Fruit fly (Drosophila melanogaster): ENCODE results near the gene Pp4-19C.

Gene Pp4-19C

dm6 chrX:20413481-20413880, 10.3 kb downstream of the Pp4-19C start, which contains the start of gene CG15459:
Gene CG15459, minus strand, starts transcription at chrX:20413581.
- TF ChIP-seq sv (GFP tag; optimal IDR thresholded peaks at IDR 0.05) (no peak), woc (GFP tag; optimal IDR thresholded peaks at IDR 0.05) (no peak), pan (optimal IDR thresholded peaks at IDR 0.05) (no peak), OdsH (GFP tag; optimal IDR thresholded peaks at IDR 0.05) (no peak)

dm6 chrX:20411635-20412034, 12.2 kb downstream of the Pp4-19C start:
- TF ChIP-seq Hr78 (GFP tag; optimal IDR thresholded peaks at IDR 0.05) = no peak
- no peak for TF ChIP-seq Hnf4 (GFP tag; optimal IDR thresholded peaks at IDR 0.05)
- no peak for TF ChIP-seq lola (GFP tag; optimal IDR thresholded peaks at IDR 0.05)

DNA sequence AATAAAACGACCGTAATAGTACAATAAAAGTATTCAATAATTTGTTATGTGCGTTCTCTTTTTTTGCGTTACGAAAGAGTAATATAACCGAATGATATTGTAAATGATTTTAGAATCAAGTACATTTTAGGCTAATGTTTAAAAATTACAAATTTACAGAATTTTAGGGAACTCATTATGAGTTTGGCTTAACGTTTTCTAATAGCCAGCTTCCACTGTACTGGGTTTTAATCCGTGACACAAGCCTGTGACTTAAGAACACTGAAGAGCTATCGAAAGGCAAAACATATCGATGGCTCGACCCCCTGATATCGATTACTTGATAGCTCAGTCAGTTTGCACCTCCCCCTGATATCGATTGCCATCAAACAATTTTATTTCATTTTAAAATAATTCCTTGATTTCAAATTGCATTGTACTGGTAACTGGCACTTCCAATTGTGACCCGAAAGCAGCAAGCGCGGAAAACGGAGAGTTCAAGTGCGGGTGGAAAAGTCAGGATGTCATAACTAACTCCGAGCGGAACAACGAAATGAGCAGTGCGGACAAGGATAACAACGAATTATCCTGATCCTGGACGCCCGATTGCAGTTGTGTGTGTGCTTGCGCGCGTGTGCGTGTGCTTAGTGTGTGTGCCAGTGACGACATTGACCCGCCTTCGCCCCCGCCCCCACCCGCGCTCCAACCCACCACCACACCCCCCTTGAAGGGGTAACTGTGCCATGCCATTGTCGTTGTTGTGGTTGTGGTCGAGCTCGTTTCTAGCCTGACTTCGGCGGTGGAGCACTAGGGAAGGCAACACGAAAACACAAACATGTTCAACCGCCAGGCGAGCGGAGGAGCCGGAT, 29.5 kb downstream of the Pp4-19C start, which contains the start of gene HERC2:
TSS of gene HERC2 (plus strand) at position 330 of the 848 bp plus-strand sequence.
- TF ChIP-seq jim (GFP tag; optimal IDR thresholded peaks at IDR 0.05) (no peak), rgr (GFP tag; optimal IDR thresholded peaks at IDR 0.05) (no peak), woc (GFP tag; optimal IDR thresholded peaks at IDR 0.05) (peak; percentile 68), Hnf4 (GFP tag; optimal IDR thresholded peaks at IDR 0.05) (no peak), pan (optimal IDR thresholded peaks at IDR 0.05) (no peak), Hr83 (GFP tag; optimal IDR thresholded peaks at IDR 0.05; ENCODE audit: poor library complexity, severe bottlenecking) (peak; percentile 2), foxo (GFP tag; optimal IDR thresholded peaks at IDR 0.05) (peak in 1 of 2 experiments; percentile 52), Sp1 (GFP tag; optimal IDR thresholded peaks at IDR 0.05) (peak; percentile 20), sv (GFP tag; optimal IDR thresholded peaks at IDR 0.05) (no peak), usp (GFP tag; optimal IDR thresholded peaks at IDR 0.05) (no peak), ey (GFP tag; optimal IDR thresholded peaks at IDR 0.05) (peak; percentile 51), Jra (GFP tag; optimal IDR thresholded peaks at IDR 0.05) (no peak), HLH106 (tag; optimal IDR thresholded peaks at IDR 0.05) (peak; percentile 68), psq (GFP tag; optimal IDR thresholded peaks at IDR 0.05) (peak; percentile 28), Rel (GFP tag; optimal IDR thresholded peaks at IDR 0.05) (no peak), Rel (tag; optimal IDR thresholded peaks at IDR 0.05) (no peak), fru (GFP tag; optimal IDR thresholded peaks at IDR 0.05) (peak; percentile 21), dl (GFP tag; optimal IDR thresholded peaks at IDR 0.05; ENCODE audit: insufficient read depth in 1 of 2, partially characterized antibody in 2 of 2) (no peak), h (GFP tag; optimal IDR thresholded peaks at IDR 0.05) (peak; percentile 40), CrebA (GFP tag; optimal IDR thresholded peaks at IDR 0.05; ENCODE audit: borderline replicate concordance) (no peak)

dm6 chrX:20393580-20393979, 30.2 kb downstream of the Pp4-19C start, which contains the start of gene Syx16:
Gene Syx16, minus strand, starts transcription at chrX:20393751.
- TF ChIP-seq GATAd (GFP tag; optimal IDR thresholded peaks at IDR 0.05) (no peak), tai (GFP tag; optimal IDR thresholded peaks at IDR 0.05) (no peak), dl (GFP tag; optimal IDR thresholded peaks at IDR 0.05; ENCODE audit: insufficient read depth in 1 of 2, partially characterized antibody in 2 of 2) (no peak), OdsH (GFP tag; optimal IDR thresholded peaks at IDR 0.05) (no peak), rgr (GFP tag; optimal IDR thresholded peaks at IDR 0.05) (no peak), woc (GFP tag; optimal IDR thresholded peaks at IDR 0.05) (no peak), ey (GFP tag; optimal IDR thresholded peaks at IDR 0.05) (no peak), Abd-B (GFP tag; optimal IDR thresholded peaks at IDR 0.05) (no peak), Myc (optimal IDR thresholded peaks at IDR 0.05) (no peak), CG32264 (GFP tag; optimal IDR thresholded peaks at IDR 0.05) (no peak), Dif (GFP tag; optimal IDR thresholded peaks at IDR 0.05; ENCODE audit: partially characterized antibody) (no peak), sage (GFP tag; optimal IDR thresholded peaks at IDR 0.05) (no peak), pan (optimal IDR thresholded peaks at IDR 0.05) (no peak), foxo (GFP tag; optimal IDR thresholded peaks at IDR 0.05) (no peak), Dfd (GFP tag; optimal IDR thresholded peaks at IDR 0.05) (no peak), HLH106 (tag; optimal IDR thresholded peaks at IDR 0.05) (no peak), usp (GFP tag; optimal IDR thresholded peaks at IDR 0.05) (no peak), Vsx2 (GFP tag; optimal IDR thresholded peaks at IDR 0.05; ENCODE audit: partially characterized antibody) (no peak), psq (GFP tag; optimal IDR thresholded peaks at IDR 0.05) (no peak)
